Worm (Caenorhabditis elegans) whole organism, young adult: ENCODE results near the gene fut-1.
A peak's percentile ranks its signal among the peaks of the same experiment; 100 is the strongest.

Experiments used
- C06A6.2 ChIP-seq: fragments of 200-800 bp; sonication (Bioruptor generic); conservative IDR thresholded peaks from 2 replicates; pipeline ENCODE4 v1.3.6; 2022; ENCODE audit warnings: missing genetic modification characterization, missing compliant biosample characterization
- F39B2.1 ChIP-seq: fragments of 200-800 bp; sonication (Bioruptor generic); IDR thresholded peaks from 2 replicates; pipeline ENCODE4 v1.3.6; 2022; ENCODE audit warnings: missing genetic modification reagents, missing genetic modification characterization, missing compliant biosample characterization
- F55B11.4 ChIP-seq: sonication (generic microtip); optimal IDR thresholded peaks from 2 replicates; lab custom pipeline; 2016; ENCODE audit warnings: missing compliant biosample characterization, missing genetic modification characterization, borderline replicate concordance; ENCODE audit not compliant: insufficient read depth
- K11D2.4 ChIP-seq: fragments of 200-800 bp; sonication (Bioruptor generic); IDR thresholded peaks from 2 replicates; pipeline ENCODE4 v1.3.6; 2022; ENCODE audit warnings: missing genetic modification reagents, missing genetic modification characterization, missing compliant biosample characterization
- Y79H2A.3 ChIP-seq: fragments of 200-800 bp; sonication (Bioruptor generic); conservative IDR thresholded peaks from 2 replicates; pipeline ENCODE4 v1.3.6; 2022; ENCODE audit warnings: missing genetic modification reagents, missing genetic modification characterization, missing compliant biosample characterization
- ama-1 ChIP-seq, 3 experiments: fragments of 150-350 bp in 1 of 3; sonication (generic microtip) in 2 of 3; optimal IDR thresholded peaks; 2 replicates each; lab custom pipeline; 2014 to 2018; ENCODE audit warnings: missing biosample characterization in 2 of 3, missing genetic modification characterization in 2 of 3, missing genetic modification reagents in 2 of 3
- aptf-2 ChIP-seq: fragments of 200-800 bp; sonication (Bioruptor generic); conservative IDR thresholded peaks from 2 replicates; pipeline ENCODE4 v1.3.6; 2022; ENCODE audit warnings: missing genetic modification reagents, missing genetic modification characterization, missing compliant biosample characterization
- aptf-3 ChIP-seq: fragments of 200-800 bp; sonication (Bioruptor generic); IDR thresholded peaks from 2 replicates; pipeline ENCODE4 v1.3.6; 2022; ENCODE audit warnings: missing genetic modification characterization, missing compliant biosample characterization
- atf-7 ChIP-seq: sonication (generic microtip); optimal IDR thresholded peaks from 2 replicates; lab custom pipeline; 2017; ENCODE audit warnings: mild to moderate bottlenecking, missing genetic modification characterization, missing compliant biosample characterization
- bed-1 ChIP-seq: fragments of 200-800 bp; sonication (Bioruptor generic); IDR thresholded peaks from 2 replicates; pipeline ENCODE4 v1.3.6; 2022; ENCODE audit warnings: missing genetic modification reagents, missing genetic modification characterization, missing compliant biosample characterization
- cebp-1 ChIP-seq, 2 experiments: fragments of 200-800 bp in 1 of 2; sonication (Bioruptor generic) in 1 of 2; sonication (generic microtip) in 1 of 2; IDR thresholded peaks in 1 of 2; optimal IDR thresholded peaks in 1 of 2; 2 replicates each; pipeline versions ENCODE4 v1.3.6 to Lab custom; 2017 to 2022; ENCODE audit warnings: missing compliant biosample characterization in 2 of 2, missing genetic modification characterization in 2 of 2, mild to moderate bottlenecking in 1 of 2, missing genetic modification reagents in 1 of 2, moderate library complexity in 1 of 2
- cebp-2 ChIP-seq: fragments of 200-800 bp; sonication (Bioruptor generic); IDR thresholded peaks from 2 replicates; pipeline ENCODE4 v1.3.6; 2022; ENCODE audit warnings: missing genetic modification characterization, missing compliant biosample characterization
- ceh-40 ChIP-seq: fragments of 200-800 bp; sonication (Bioruptor generic); IDR thresholded peaks from 2 replicates; pipeline ENCODE4 v1.3.6; 2022; ENCODE audit warnings: missing genetic modification characterization, missing compliant biosample characterization
- ceh-79 ChIP-seq: sonication (generic microtip); optimal IDR thresholded peaks from 2 replicates; lab custom pipeline; 2017; ENCODE audit warnings: mild to moderate bottlenecking, missing genetic modification characterization, missing compliant biosample characterization
- die-1 ChIP-seq: sonication (generic microtip); optimal IDR thresholded peaks from 2 replicates; lab custom pipeline; 2016; ENCODE audit warnings: missing genotype, mild to moderate bottlenecking, missing genetic modification characterization, missing compliant biosample characterization
- dox-1 ChIP-seq: fragments of 200-800 bp; sonication (Bioruptor generic); IDR thresholded peaks from 2 replicates; pipeline ENCODE4 v1.3.6; 2022; ENCODE audit warnings: missing genetic modification reagents, missing genetic modification characterization, missing compliant biosample characterization
- dpl-1 ChIP-seq: fragments of 150-350 bp; optimal IDR thresholded peaks from 2 replicates; lab custom pipeline; 2014; ENCODE audit warnings: missing biosample characterization, missing genetic modification reagents, missing genetic modification characterization
- ekl-4 ChIP-seq: fragments of 200-800 bp; sonication (Bioruptor generic); IDR thresholded peaks from 2 replicates; pipeline ENCODE4 v1.3.6; 2022; ENCODE audit warnings: missing genetic modification reagents, missing genetic modification characterization, missing compliant biosample characterization
- ets-4 ChIP-seq: fragments of 200-800 bp; sonication (Bioruptor generic); optimal IDR thresholded peaks from 2 replicates; lab custom pipeline; 2018; ENCODE audit warnings: mild to moderate bottlenecking, missing genetic modification characterization, missing compliant biosample characterization
- fkh-3 ChIP-seq: sonication (generic microtip); optimal IDR thresholded peaks from 2 replicates; lab custom pipeline; 2016; ENCODE audit warnings: mild to moderate bottlenecking, missing genetic modification characterization, missing compliant biosample characterization
- gei-17 ChIP-seq: fragments of 200-800 bp; sonication (Bioruptor generic); optimal IDR thresholded peaks from 2 replicates; lab custom pipeline; 2018; ENCODE audit warnings: mild to moderate bottlenecking, missing genetic modification characterization, missing compliant biosample characterization
- hlh-12 ChIP-seq: sonication (generic microtip); optimal IDR thresholded peaks from 2 replicates; lab custom pipeline; 2016; ENCODE audit warnings: missing genetic modification characterization, missing compliant biosample characterization
- hlh-26 ChIP-seq: fragments of 200-800 bp; sonication (Bioruptor generic); conservative IDR thresholded peaks from 2 replicates; pipeline ENCODE4 v1.3.6; 2022; ENCODE audit warnings: missing genetic modification reagents, missing genetic modification characterization, missing compliant biosample characterization
- hmg-20 ChIP-seq: fragments of 200-800 bp; sonication (Bioruptor generic); IDR thresholded peaks from 2 replicates; pipeline ENCODE4 v1.3.6; 2022; ENCODE audit warnings: missing genetic modification reagents, missing genetic modification characterization, missing compliant biosample characterization
- hrde-1 ChIP-seq: sonication (generic microtip); optimal IDR thresholded peaks from 2 replicates; lab custom pipeline; 2016; ENCODE audit warnings: missing genetic modification characterization, mild to moderate bottlenecking, missing compliant biosample characterization, moderate library complexity, missing genotype, missing genetic modification reagents, borderline replicate concordance
- lin-26 ChIP-seq: fragments of 200-800 bp; sonication (Bioruptor generic); IDR thresholded peaks from 2 replicates; pipeline ENCODE4 v1.3.6; 2022; ENCODE audit warnings: missing genetic modification reagents, missing genetic modification characterization, missing compliant biosample characterization
- lin-35 ChIP-seq, 3 experiments: fragments of 150-350 bp in 2 of 3; sonication (generic microtip) in 1 of 3; optimal IDR thresholded peaks; 2 replicates each; lab custom pipeline; 2014 to 2018; ENCODE audit warnings: missing biosample characterization in 3 of 3, missing genetic modification characterization in 3 of 3, missing genetic modification reagents in 3 of 3
- lir-1 ChIP-seq: fragments of 200-800 bp; sonication (Bioruptor generic); conservative IDR thresholded peaks from 2 replicates; pipeline ENCODE4 v1.3.6; 2022; ENCODE audit warnings: missing genetic modification reagents, missing genetic modification characterization, missing compliant biosample characterization
- mcd-1 ChIP-seq: fragments of 200-800 bp; sonication (Bioruptor generic); IDR thresholded peaks from 2 replicates; pipeline ENCODE4 v1.3.6; 2022; ENCODE audit warnings: missing genetic modification reagents, missing genetic modification characterization, missing compliant biosample characterization
- nfya-2 ChIP-seq: fragments of 200-800 bp; sonication (Bioruptor generic); IDR thresholded peaks from 2 replicates; pipeline ENCODE4 v1.3.6; 2022; ENCODE audit warnings: missing genetic modification reagents, missing genetic modification characterization, missing compliant biosample characterization
- rec-8 ChIP-seq, 2 experiments: sonication (generic microtip); optimal IDR thresholded peaks; 2 replicates each; lab custom pipeline; 2016; ENCODE audit warnings: mild to moderate bottlenecking in 2 of 2, missing genetic modification characterization in 2 of 2, missing genetic modification reagents in 2 of 2, missing genotype in 2 of 2, missing biosample characterization in 1 of 2, missing compliant biosample characterization in 1 of 2, moderate library complexity in 1 of 2
- rpc-1 ChIP-seq, 2 experiments: fragments of 150-350 bp in 1 of 2; sonication (generic microtip) in 1 of 2; optimal IDR thresholded peaks; 2 replicates each; lab custom pipeline; 2014 to 2018; ENCODE audit warnings: missing biosample characterization in 1 of 2, missing genetic modification characterization in 1 of 2, missing genetic modification reagents in 1 of 2, missing genotype in 1 of 2
- sea-2 ChIP-seq: fragments of 200-800 bp; sonication (Bioruptor generic); IDR thresholded peaks from 2 replicates; pipeline ENCODE4 v1.3.6; 2022; ENCODE audit warnings: missing genetic modification characterization, missing compliant biosample characterization
- somi-1 ChIP-seq: fragments of 200-800 bp; sonication (Bioruptor generic); optimal IDR thresholded peaks from 2 replicates; lab custom pipeline; 2018; ENCODE audit warnings: mild to moderate bottlenecking, missing genetic modification characterization, missing compliant biosample characterization
- unc-62 ChIP-seq: fragments of 150-350 bp; optimal IDR thresholded peaks from 2 replicates; lab custom pipeline; 2014; ENCODE audit warnings: missing biosample characterization, missing genetic modification reagents, missing genetic modification characterization
- xnd-1 ChIP-seq: sonication (generic microtip); optimal IDR thresholded peaks from 2 replicates; lab custom pipeline; 2016; ENCODE audit warnings: missing genotype, missing genetic modification reagents, missing genetic modification characterization, missing compliant biosample characterization
- zfh-2 ChIP-seq: fragments of 200-800 bp; sonication (Bioruptor generic); conservative IDR thresholded peaks from 2 replicates; pipeline ENCODE4 v1.3.6; 2022; ENCODE audit warnings: missing genetic modification reagents, missing genetic modification characterization, missing compliant biosample characterization
- zim-3 ChIP-seq: sonication (generic microtip); optimal IDR thresholded peaks from 2 replicates; lab custom pipeline; 2017; ENCODE audit warnings: mild to moderate bottlenecking, missing genetic modification characterization, moderate library complexity, missing compliant biosample characterization

Gene fut-1

ce11 chrII:8765131-8765530 lies 5.7 kb upstream of the fut-1 start:
- TF ChIP-seq gei-17 (GFP tag; lab: Kevin White, UChicago) = no peak
- peak; percentile 80 for TF ChIP-seq somi-1 (GFP tag; lab: Kevin White, UChicago)
- TF ChIP-seq die-1 = peak; percentile 11
- peak; percentile 70; the same call in 1 of the 2 replicates for TF ChIP-seq lin-26
- TF ChIP-seq cebp-1 (GFP tag; IDR thresholded peaks at IDR 0.05; lab: Robert Waterston, UW) = no peak
- peak; percentile 29 for TF ChIP-seq cebp-1 (tag; optimal IDR thresholded peaks at IDR 0.05; lab: Kevin White, UChicago)
- 0 out of 2 replicates have a peak, but pooled peaks have one; percentile 37 for TF ChIP-seq K11D2.4 (GFP tag; lab: Robert Waterston, UW)
- TF ChIP-seq F39B2.1 (GFP tag; lab: Robert Waterston, UW) = no peak
- no peak for TF ChIP-seq lin-35 (GFP tag; optimal IDR thresholded peaks at IDR 0.05; lab: Kevin White, UChicago)
- TF ChIP-seq dox-1 (GFP tag; lab: Robert Waterston, UW) = 0 out of 2 replicates have a peak, but pooled peaks have one; percentile 41
- 0 out of 2 replicates have a peak, but pooled peaks have one; percentile 20 for TF ChIP-seq C06A6.2 (GFP tag; lab: Robert Waterston, UW)

ce11 chrII:8764332-8764731 lies 4.9 kb upstream of the fut-1 start:
- no peak for TF ChIP-seq ets-4 (GFP tag; lab: Kevin White, UChicago)
- no peak for TF ChIP-seq ama-1 (optimal IDR thresholded peaks at IDR 0.05; lab: Kevin White, UChicago)
- TF ChIP-seq ama-1 (GFP tag; optimal IDR thresholded peaks at IDR 0.05; lab: Kevin White, UChicago) = no peak
- TF ChIP-seq hlh-26 = no peak
- no peak for TF ChIP-seq lir-1 (GFP tag; lab: Robert Waterston, UW)
- no peak for TF ChIP-seq hlh-12 (tag; lab: Kevin White, UChicago)
- TF ChIP-seq aptf-3 (GFP tag; lab: Robert Waterston, UW) = no peak
- no peak for TF ChIP-seq dpl-1 (GFP tag; lab: Kevin White, UChicago)
- TF ChIP-seq bed-1 = no peak
- no peak for TF ChIP-seq unc-62 (GFP tag; lab: Kevin White, UChicago)
- no peak for TF ChIP-seq hmg-20
- TF ChIP-seq rec-8 (tag; optimal IDR thresholded peaks at IDR 0.05; lab: Kevin White, UChicago) = no peak
- no peak for TF ChIP-seq somi-1 (GFP tag; lab: Kevin White, UChicago)
- TF ChIP-seq lin-35 (GFP tag; optimal IDR thresholded peaks at IDR 0.05; lab: Kevin White, UChicago) = no peak
- no peak for TF ChIP-seq dox-1 (GFP tag; lab: Robert Waterston, UW)
- no peak for TF ChIP-seq nfya-2
- TF ChIP-seq zim-3 (tag; lab: Kevin White, UChicago) = no peak
- no peak for TF ChIP-seq atf-7 (tag; lab: Kevin White, UChicago)

ce11 chrII:8763367-8763766 lies 4.0 kb upstream of the fut-1 start:
- TF ChIP-seq mcd-1 (GFP tag; lab: Robert Waterston, UW) (no peak), fkh-3 (tag; lab: Kevin White, UChicago) (no peak), zfh-2 (GFP tag; lab: Robert Waterston, UW) (no peak), aptf-2 (no peak), xnd-1 (tag; lab: Kevin White, UChicago) (no peak), sea-2 (GFP tag; lab: Robert Waterston, UW) (no peak), Y79H2A.3 (no peak), rpc-1 (optimal IDR thresholded peaks at IDR 0.05; lab: Kevin White, UChicago) (no peak), rpc-1 (tag; optimal IDR thresholded peaks at IDR 0.05; lab: Kevin White, UChicago) (no peak), ceh-79 (no peak), hrde-1 (no peak), ekl-4 (GFP tag; lab: Robert Waterston, UW) (no peak), ceh-40 (GFP tag; lab: Robert Waterston, UW) (no peak), cebp-2 (no peak), F55B11.4 (no peak), zim-3 (tag; lab: Kevin White, UChicago) (no peak)
